Fruit fly (Drosophila melanogaster) whole organism, embryonic: ENCODE data around the gene CG10445.

Experiments
- Atf3 ChIP-seq: fragments of 200-800 bp; sonication (Bioruptor generic); optimal IDR thresholded peaks from 3 replicates; lab custom pipeline; 2016; ENCODE audit warnings: missing biosample characterization, missing genetic modification characterization
- CG10431 ChIP-seq: fragments of 200-800 bp; sonication (Bioruptor generic); optimal IDR thresholded peaks from 3 replicates; lab custom pipeline; 2018; ENCODE audit warnings: missing biosample characterization, mild to moderate bottlenecking, missing genetic modification characterization
- CG10565 ChIP-seq: fragments of 200-800 bp; sonication (Bioruptor generic); optimal IDR thresholded peaks from 3 replicates; lab custom pipeline; 2016; ENCODE audit warnings: missing biosample characterization, mild to moderate bottlenecking, missing genetic modification characterization
- CG11093 ChIP-seq: fragments of 200-800 bp; sonication (Bioruptor generic); IDR thresholded peaks from 3 replicates; pipeline ENCODE4 v1.3.6; 2022; ENCODE audit warnings: missing biosample characterization, missing genetic modification characterization
- CG11504 ChIP-seq: fragments of 200-800 bp; sonication (Bioruptor generic); optimal IDR thresholded peaks from 3 replicates; lab custom pipeline; 2019; ENCODE audit warnings: missing biosample characterization, mild to moderate bottlenecking, missing genetic modification characterization, moderate library complexity
- CG12744 ChIP-seq: fragments of 200-800 bp; sonication (Bioruptor generic); optimal IDR thresholded peaks from 2 replicates; lab custom pipeline; 2016; ENCODE audit warnings: missing biosample characterization, missing genetic modification characterization
- CG18011 ChIP-seq: fragments of 200-800 bp; sonication (Bioruptor generic); optimal IDR thresholded peaks from 2 replicates; lab custom pipeline; 2017; ENCODE audit warnings: missing biosample characterization, missing genetic modification characterization, mild to moderate bottlenecking, moderate library complexity, missing genotype
- CG18619 ChIP-seq: fragments of 200-800 bp; sonication (Bioruptor generic); optimal IDR thresholded peaks from 3 replicates; lab custom pipeline; 2017; ENCODE audit warnings: missing biosample characterization, mild to moderate bottlenecking, missing genetic modification characterization
- CG2202 ChIP-seq: fragments of 200-800 bp; sonication (Bioruptor generic); optimal IDR thresholded peaks from 2 replicates; lab custom pipeline; 2018; ENCODE audit warnings: missing biosample characterization, mild to moderate bottlenecking, missing genetic modification characterization
- CG4360 ChIP-seq: fragments of 200-800 bp; sonication (Bioruptor generic); IDR thresholded peaks from 2 replicates; pipeline ENCODE4 v1.3.6; 2022; ENCODE audit warnings: missing biosample characterization, missing genetic modification characterization
- CG43689 ChIP-seq: fragments of 200-800 bp; sonication (Bioruptor generic); IDR thresholded peaks from 2 replicates; pipeline ENCODE4 v1.3.6; 2022; ENCODE audit warnings: missing biosample characterization, missing genetic modification characterization
- CG4617 ChIP-seq: fragments of 200-800 bp; sonication (Bioruptor generic); optimal IDR thresholded peaks from 3 replicates; lab custom pipeline; 2016; ENCODE audit warnings: missing biosample characterization, missing genetic modification characterization, borderline replicate concordance
- CG7786 ChIP-seq: fragments of 200-800 bp; sonication (Bioruptor generic); optimal IDR thresholded peaks from 2 replicates; lab custom pipeline; 2016; ENCODE audit warnings: missing biosample characterization, missing genetic modification characterization
- CG8281 ChIP-seq: fragments of 200-800 bp; sonication (Bioruptor generic); optimal IDR thresholded peaks from 2 replicates; lab custom pipeline; 2018; ENCODE audit warnings: missing biosample characterization, mild to moderate bottlenecking, missing genetic modification characterization, moderate library complexity
- CG8478 ChIP-seq: fragments of >200 bp; optimal IDR thresholded peaks from 2 replicates; lab custom pipeline; 2018
- CoRest ChIP-seq: fragments of 200-800 bp; sonication (Bioruptor generic); optimal IDR thresholded peaks from 3 replicates; lab custom pipeline; 2018; ENCODE audit warnings: missing biosample characterization, mild to moderate bottlenecking, missing genetic modification characterization, moderate library complexity
- ERR ChIP-seq: fragments of 200-800 bp; sonication (Bioruptor generic); optimal IDR thresholded peaks from 2 replicates; lab custom pipeline; 2016; ENCODE audit warnings: missing biosample characterization, missing genetic modification characterization
- Elba2 ChIP-seq: fragments of 200-800 bp; sonication (Bioruptor generic); optimal IDR thresholded peaks from 3 replicates; lab custom pipeline; 2016; ENCODE audit warnings: missing biosample characterization, missing genetic modification characterization
- Ets65A ChIP-seq: fragments of 200-800 bp; sonication (Bioruptor generic); peaks from one replicate; lab custom pipeline; 2016; ENCODE audit warnings: missing biosample characterization, missing genetic modification characterization
- Gug ChIP-seq: fragments of 200-800 bp; sonication (Bioruptor generic); IDR thresholded peaks from 4 replicates; pipeline ENCODE4 v1.3.6; 2022; ENCODE audit warnings: missing biosample characterization, missing genetic modification characterization
- HLHmδ ChIP-seq: fragments of 200-800 bp; sonication (Bioruptor generic); optimal IDR thresholded peaks from 2 replicates; lab custom pipeline; 2018; ENCODE audit warnings: missing biosample characterization, mild to moderate bottlenecking, missing genetic modification characterization, moderate library complexity
- Mes4 ChIP-seq: fragments of 200-800 bp; sonication (Bioruptor generic); optimal IDR thresholded peaks from 2 replicates; lab custom pipeline; 2016; ENCODE audit warnings: missing biosample characterization, missing genetic modification characterization
- Spps ChIP-seq: fragments of 200-800 bp; sonication (Bioruptor generic); optimal IDR thresholded peaks from 2 replicates; lab custom pipeline; 2018; ENCODE audit warnings: missing biosample characterization, mild to moderate bottlenecking, missing genetic modification characterization
- Sry-β ChIP-seq: fragments of 200-800 bp; sonication (Bioruptor generic); optimal IDR thresholded peaks from 2 replicates; lab custom pipeline; 2018; ENCODE audit warnings: missing biosample characterization, mild to moderate bottlenecking, missing genetic modification characterization, moderate library complexity
- ato ChIP-seq: fragments of 200-800 bp; sonication (Bioruptor generic); IDR thresholded peaks from 2 replicates; pipeline ENCODE4 v1.3.6; 2022; ENCODE audit warnings: missing biosample characterization, missing genetic modification characterization; ENCODE audit not compliant: partially characterized antibody
- crol ChIP-seq: fragments of 200-800 bp; sonication (Bioruptor generic); IDR thresholded peaks from 2 replicates; pipeline ENCODE4 v1.3.6; 2022; ENCODE audit warnings: missing biosample characterization, missing genetic modification characterization
- eve ChIP-seq, 2 experiments: fragments of >200 bp; optimal IDR thresholded peaks; 2 replicates each; lab custom pipeline; 2017; ENCODE audit warnings: missing biosample characterization in 2 of 2, missing genetic modification characterization in 2 of 2
- eyg ChIP-seq: fragments of 200-800 bp; sonication (Bioruptor generic); optimal IDR thresholded peaks from 3 replicates; lab custom pipeline; 2016; ENCODE audit warnings: missing biosample characterization, missing genetic modification characterization
- fd96Cb ChIP-seq: fragments of 200-800 bp; sonication (Bioruptor generic); optimal IDR thresholded peaks from 2 replicates; lab custom pipeline; 2018; ENCODE audit warnings: missing biosample characterization, mild to moderate bottlenecking, missing genetic modification characterization, moderate library complexity
- gem ChIP-seq: fragments of 200-800 bp; sonication (Bioruptor generic); optimal IDR thresholded peaks from 2 replicates; lab custom pipeline; 2019; ENCODE audit warnings: missing biosample characterization, mild to moderate bottlenecking, missing genetic modification characterization, moderate library complexity
- gsb ChIP-seq: fragments of 200-800 bp; sonication (Bioruptor generic); IDR thresholded peaks from 2 replicates; pipeline ENCODE4 v1.3.6; 2022; ENCODE audit warnings: missing biosample characterization, missing genetic modification characterization
- jigr1 ChIP-seq: fragments of 200-800 bp; sonication (Bioruptor generic); IDR thresholded peaks from 3 replicates; pipeline ENCODE4 v1.3.6; 2022; ENCODE audit warnings: missing biosample characterization, missing genetic modification characterization
- jing ChIP-seq: fragments of 200-800 bp; sonication (Bioruptor generic); optimal IDR thresholded peaks from 2 replicates; lab custom pipeline; 2018; ENCODE audit warnings: missing biosample characterization, mild to moderate bottlenecking, missing genetic modification characterization
- kni ChIP-seq: fragments of 200-800 bp; sonication (Bioruptor generic); optimal IDR thresholded peaks from 3 replicates; lab custom pipeline; 2017; ENCODE audit warnings: mild to moderate bottlenecking, missing biosample characterization, missing genetic modification reagents, missing genetic modification characterization
- mirr ChIP-seq: fragments of 200-800 bp; sonication (Bioruptor generic); optimal IDR thresholded peaks from 3 replicates; lab custom pipeline; 2018; ENCODE audit warnings: missing biosample characterization, mild to moderate bottlenecking, missing genetic modification characterization
- nom ChIP-seq: fragments of 200-800 bp; sonication (Bioruptor generic); optimal IDR thresholded peaks from 2 replicates; lab custom pipeline; 2017; ENCODE audit warnings: missing biosample characterization, missing genetic modification characterization, mild to moderate bottlenecking, moderate library complexity, missing genetic modification reagents
- peb ChIP-seq: fragments of 200-800 bp; sonication (Bioruptor generic); IDR thresholded peaks from 2 replicates; pipeline ENCODE4 v1.3.6; 2022; ENCODE audit warnings: missing biosample characterization, missing genetic modification characterization
- psq ChIP-seq: fragments of 200-800 bp; sonication (Bioruptor generic); optimal IDR thresholded peaks from 2 replicates; lab custom pipeline; 2017; ENCODE audit warnings: missing biosample characterization, missing genetic modification characterization
- sna ChIP-seq: fragments of 200-800 bp; sonication (Bioruptor generic); IDR thresholded peaks from 2 replicates; pipeline ENCODE4 v1.3.6; 2022; ENCODE audit warnings: missing biosample characterization, missing genetic modification characterization; ENCODE audit not compliant: partially characterized antibody
- ssp ChIP-seq: fragments of 200-800 bp; sonication (Bioruptor generic); IDR thresholded peaks from 2 replicates; pipeline ENCODE4 v1.3.6; 2022; ENCODE audit warnings: missing biosample characterization, missing genetic modification characterization
- stc ChIP-seq: fragments of 200-800 bp; sonication (Bioruptor generic); IDR thresholded peaks from 2 replicates; pipeline ENCODE4 v1.3.6; 2022; ENCODE audit warnings: missing biosample characterization, missing genetic modification characterization
- vfl ChIP-seq: fragments of 200-800 bp; sonication (Bioruptor generic); optimal IDR thresholded peaks from 2 replicates; lab custom pipeline; 2016; ENCODE audit warnings: missing biosample characterization, missing genetic modification characterization

CG10445 gene

dm6 chr3R:7936786-7937363, 16.8 kb upstream of the CG10445 start (continued):
- peak; percentile 1 for TF ChIP-seq CoRest
- TF ChIP-seq eyg (GFP tag; lab: Kevin White, UChicago), result no peak
- TF ChIP-seq stc, result no peak
- TF ChIP-seq ssp (GFP tag; lab: Robert Waterston, UW), result no peak
- TF ChIP-seq psq (GFP tag; lab: Kevin White, UChicago), result no peak
- no peak for TF ChIP-seq peb (GFP tag; lab: Robert Waterston, UW)
- TF ChIP-seq fd96Cb (tag; lab: Kevin White, UChicago), result no peak
- no peak for TF ChIP-seq vfl
- no peak for TF ChIP-seq gsb (GFP tag; lab: Robert Waterston, UW)
- no peak for TF ChIP-seq CG10565 (GFP tag; lab: Kevin White, UChicago)
- TF ChIP-seq nom (GFP tag; lab: Kevin White, UChicago), result peak; percentile 23
- no peak for TF ChIP-seq CG10431 (GFP tag; lab: Kevin White, UChicago)
- no peak for TF ChIP-seq CG18619
- TF ChIP-seq Elba2 (GFP tag; lab: Kevin White, UChicago), result no peak
- TF ChIP-seq CG8478 (lab: Kevin White, UChicago), result no peak
- 0 out of 3 replicates have a peak, but pooled peaks have one; percentile 15 for TF ChIP-seq CG11093 (GFP tag; lab: Robert Waterston, UW)
- TF ChIP-seq jing (GFP tag; lab: Kevin White, UChicago), result no peak
- peak; percentile 91 for TF ChIP-seq CG4360 (GFP tag; lab: Robert Waterston, UW)
- no peak for TF ChIP-seq kni (GFP tag; lab: Kevin White, UChicago)
- no peak for TF ChIP-seq gem
- TF ChIP-seq Atf3, result no peak
- no peak for TF ChIP-seq CG4617 (GFP tag; lab: Kevin White, UChicago)
- no peak for TF ChIP-seq ato (GFP tag; lab: Robert Waterston, UW)
- no peak for TF ChIP-seq HLHmδ
- no peak for TF ChIP-seq Mes4 (GFP tag; lab: Kevin White, UChicago)
- TF ChIP-seq sna, result no peak
- TF ChIP-seq CG2202 (tag; lab: Kevin White, UChicago), result no peak

dm6 chr3R:7926354-7926753, 6.3 kb upstream of the CG10445 start:
- no peak for TF ChIP-seq Spps (tag; lab: Kevin White, UChicago)
- TF ChIP-seq CG11504 (tag; lab: Kevin White, UChicago), result no peak
- no peak for TF ChIP-seq Sry-β
- TF ChIP-seq crol (GFP tag; lab: Robert Waterston, UW), result no peak
- TF ChIP-seq jigr1, result no peak
- peak; percentile 66 for TF ChIP-seq Ets65A (GFP tag; lab: Kevin White, UChicago)
- no peak for TF ChIP-seq CG12744 (GFP tag; lab: Kevin White, UChicago)
- no peak for TF ChIP-seq eve (GFP tag; optimal IDR thresholded peaks at IDR 0.05; lab: Kevin White, UChicago)
- TF ChIP-seq CG43689 (GFP tag; lab: Robert Waterston, UW), result no peak
- no peak for TF ChIP-seq ERR
- TF ChIP-seq CG18011, result no peak
- no peak for TF ChIP-seq mirr (GFP tag; lab: Kevin White, UChicago)
- TF ChIP-seq Gug, result no peak
- TF ChIP-seq CG8281 (tag; lab: Kevin White, UChicago), result peak; percentile 91
- TF ChIP-seq CG7786 (GFP tag; lab: Kevin White, UChicago), result no peak
